Fruit fly (Drosophila melanogaster) whole organism, embryonic: Measurements from ENCODE around the gene CG7362.
A peak's percentile ranks its signal among the peaks of the same experiment; 100 is the strongest.

Source experiments
- Abd-B ChIP-seq: fragments of 200-800 bp; sonication (Bioruptor generic); optimal IDR thresholded peaks from 2 replicates; lab custom pipeline; 2018; ENCODE audit warnings: missing biosample characterization, mild to moderate bottlenecking, missing genetic modification characterization, moderate library complexity
- Adf1 ChIP-seq: fragments of 200-800 bp; sonication (Bioruptor generic); IDR thresholded peaks from 2 replicates; pipeline ENCODE4 v1.3.6; 2022; ENCODE audit warnings: missing biosample characterization, missing genetic modification characterization
- CG11504 ChIP-seq: fragments of 200-800 bp; sonication (Bioruptor generic); optimal IDR thresholded peaks from 3 replicates; lab custom pipeline; 2019; ENCODE audit warnings: missing biosample characterization, mild to moderate bottlenecking, missing genetic modification characterization, moderate library complexity
- CG11560 ChIP-seq: fragments of 200-800 bp; sonication (Bioruptor generic); IDR thresholded peaks from 3 replicates; pipeline ENCODE4 v1.3.6; 2022; ENCODE audit warnings: missing biosample characterization, missing genetic modification characterization
- CG12071 ChIP-seq: fragments of 200-800 bp; sonication (Bioruptor generic); optimal IDR thresholded peaks from 3 replicates; lab custom pipeline; 2018; ENCODE audit warnings: missing biosample characterization, mild to moderate bottlenecking, missing genetic modification characterization
- CG12391 ChIP-seq: fragments of 200-800 bp; sonication (Bioruptor generic); optimal IDR thresholded peaks from 3 replicates; lab custom pipeline; 2018; ENCODE audit warnings: missing biosample characterization, mild to moderate bottlenecking, missing genetic modification characterization, moderate library complexity
- CG14050 ChIP-seq: fragments of 200-800 bp; sonication (Bioruptor generic); IDR thresholded peaks from 3 replicates; pipeline ENCODE4 v1.3.6; 2022; ENCODE audit warnings: missing biosample characterization, missing genetic modification characterization
- CG1603 ChIP-seq: fragments of 200-800 bp; sonication (Bioruptor generic); optimal IDR thresholded peaks from 2 replicates; lab custom pipeline; 2019; ENCODE audit warnings: missing biosample characterization, mild to moderate bottlenecking, missing genetic modification characterization, moderate library complexity
- CG2712 ChIP-seq: fragments of 200-800 bp; optimal IDR thresholded peaks from 3 replicates; lab custom pipeline; 2019; ENCODE audit warnings: missing biosample characterization, mild to moderate bottlenecking, missing genetic modification characterization, moderate library complexity
- CG2875 ChIP-seq: fragments of 200-800 bp; sonication (Bioruptor generic); optimal IDR thresholded peaks from 2 replicates; lab custom pipeline; 2017; ENCODE audit warnings: missing biosample characterization, mild to moderate bottlenecking, missing genetic modification characterization, missing genetic modification reagents
- CG30431 ChIP-seq: fragments of 200-800 bp; sonication (Bioruptor generic); optimal IDR thresholded peaks from 2 replicates; lab custom pipeline; 2017; ENCODE audit warnings: missing biosample characterization, missing genetic modification characterization
- CG3065 ChIP-seq: fragments of 200-800 bp; sonication (Bioruptor generic); optimal IDR thresholded peaks from 2 replicates; lab custom pipeline; 2016; ENCODE audit warnings: missing biosample characterization, missing genetic modification characterization
- CG32767 ChIP-seq: fragments of 200-800 bp; sonication (Bioruptor generic); IDR thresholded peaks from 2 replicates; pipeline ENCODE4 v1.3.6; 2022; ENCODE audit warnings: missing biosample characterization, missing genetic modification characterization
- CG3281 ChIP-seq: fragments of 200-800 bp; sonication (Bioruptor generic); optimal IDR thresholded peaks from 3 replicates; lab custom pipeline; 2017; ENCODE audit warnings: missing biosample characterization, mild to moderate bottlenecking, missing genetic modification characterization
- CG7372 ChIP-seq: fragments of 200-800 bp; sonication (Bioruptor generic); IDR thresholded peaks from 2 replicates; pipeline ENCODE4 v1.3.6; 2022; ENCODE audit warnings: missing biosample characterization, missing genetic modification characterization
- CG8281 ChIP-seq: fragments of 200-800 bp; sonication (Bioruptor generic); optimal IDR thresholded peaks from 2 replicates; lab custom pipeline; 2018; ENCODE audit warnings: missing biosample characterization, mild to moderate bottlenecking, missing genetic modification characterization, moderate library complexity
- CG8359 ChIP-seq: fragments of 200-800 bp; sonication (Bioruptor generic); optimal IDR thresholded peaks from 2 replicates; lab custom pipeline; 2017; ENCODE audit warnings: missing biosample characterization, mild to moderate bottlenecking, missing genetic modification characterization, borderline replicate concordance
- CG8388 ChIP-seq: fragments of 200-800 bp; sonication (Bioruptor generic); optimal IDR thresholded peaks from 2 replicates; lab custom pipeline; 2019; ENCODE audit warnings: missing biosample characterization, mild to moderate bottlenecking, missing genetic modification characterization, moderate library complexity
- CG9609 ChIP-seq: fragments of 200-800 bp; sonication (Bioruptor generic); optimal IDR thresholded peaks from 3 replicates; lab custom pipeline; 2016; ENCODE audit warnings: missing biosample characterization, missing genetic modification characterization
- CrebB ChIP-seq: fragments of 200-800 bp; sonication (Bioruptor generic); optimal IDR thresholded peaks from 3 replicates; lab custom pipeline; 2018; ENCODE audit warnings: missing biosample characterization, mild to moderate bottlenecking, missing genetic modification characterization
- Dip2 ChIP-seq: fragments of 200-800 bp; sonication (Bioruptor generic); IDR thresholded peaks from 2 replicates; pipeline ENCODE4 v1.3.6; 2022; ENCODE audit warnings: missing biosample characterization, missing genetic modification characterization
- Dref ChIP-seq: fragments of 200-800 bp; sonication (Bioruptor generic); IDR thresholded peaks from 2 replicates; pipeline ENCODE4 v1.3.6; 2022; ENCODE audit warnings: missing biosample characterization, missing genetic modification characterization
- Drgx ChIP-seq: fragments of 200-800 bp; sonication (Bioruptor generic); IDR thresholded peaks from 2 replicates; pipeline ENCODE4 v1.3.6; 2022; ENCODE audit warnings: missing biosample characterization, missing genetic modification characterization
- Ets65A ChIP-seq: fragments of 200-800 bp; sonication (Bioruptor generic); peaks from one replicate; lab custom pipeline; 2016; ENCODE audit warnings: missing biosample characterization, missing genetic modification characterization
- Hr51 ChIP-seq, 2 experiments: fragments of 200-800 bp; sonication (Bioruptor generic); optimal IDR thresholded peaks; 2 replicates in 1 of 2; 3 replicates in 1 of 2; lab custom pipeline; 2016 to 2018; ENCODE audit warnings: missing biosample characterization in 2 of 2, missing genetic modification characterization in 2 of 2, mild to moderate bottlenecking in 1 of 2, moderate library complexity in 1 of 2
- Mes4 ChIP-seq: fragments of 200-800 bp; sonication (Bioruptor generic); optimal IDR thresholded peaks from 2 replicates; lab custom pipeline; 2016; ENCODE audit warnings: missing biosample characterization, missing genetic modification characterization
- Oli ChIP-seq: fragments of 200-800 bp; sonication (Bioruptor generic); optimal IDR thresholded peaks from 2 replicates; lab custom pipeline; 2018; ENCODE audit warnings: missing biosample characterization, mild to moderate bottlenecking, missing genetic modification characterization, moderate library complexity
- Pdp1 ChIP-seq, 2 experiments: fragments of 200-800 bp; sonication (Bioruptor generic); optimal IDR thresholded peaks; 3 replicates each; lab custom pipeline; 2016; ENCODE audit warnings: missing biosample characterization in 2 of 2, missing genetic modification characterization in 2 of 2, mild to moderate bottlenecking in 1 of 2, moderate library complexity in 1 of 2
- Six4 ChIP-seq: fragments of 200-800 bp; sonication (Bioruptor generic); optimal IDR thresholded peaks from 2 replicates; lab custom pipeline; 2016; ENCODE audit warnings: missing biosample characterization, missing genetic modification characterization
- Sox102F ChIP-seq: fragments of 200-800 bp; sonication (Bioruptor generic); optimal IDR thresholded peaks from 2 replicates; lab custom pipeline; 2018; ENCODE audit warnings: missing biosample characterization, mild to moderate bottlenecking, missing genetic modification characterization, moderate library complexity
- Usf ChIP-seq: fragments of 200-800 bp; sonication (Bioruptor generic); optimal IDR thresholded peaks from 2 replicates; lab custom pipeline; 2017; ENCODE audit warnings: missing genotype, missing biosample characterization, missing genetic modification characterization
- ash1 ChIP-seq: fragments of 200-800 bp; sonication (Bioruptor generic); optimal IDR thresholded peaks from 2 replicates; lab custom pipeline; 2018; ENCODE audit warnings: missing biosample characterization, mild to moderate bottlenecking, missing genetic modification characterization
- ato ChIP-seq: fragments of 200-800 bp; sonication (Bioruptor generic); IDR thresholded peaks from 2 replicates; pipeline ENCODE4 v1.3.6; 2022; ENCODE audit warnings: missing biosample characterization, missing genetic modification characterization; ENCODE audit not compliant: partially characterized antibody
- br ChIP-seq: fragments of >200 bp; optimal IDR thresholded peaks from 2 replicates; lab custom pipeline; 2017
- dpn ChIP-seq, 2 experiments: fragments of 200-800 bp; sonication (Bioruptor generic); optimal IDR thresholded peaks; 3 replicates each; lab custom pipeline; 2016; ENCODE audit warnings: missing biosample characterization in 2 of 2, missing genetic modification characterization in 2 of 2
- emc ChIP-seq: fragments of 200-800 bp; sonication (Bioruptor generic); optimal IDR thresholded peaks from 2 replicates; lab custom pipeline; 2016; ENCODE audit warnings: missing biosample characterization, missing genetic modification characterization
- gem ChIP-seq: fragments of 200-800 bp; sonication (Bioruptor generic); optimal IDR thresholded peaks from 2 replicates; lab custom pipeline; 2019; ENCODE audit warnings: missing biosample characterization, mild to moderate bottlenecking, missing genetic modification characterization, moderate library complexity
- hb ChIP-seq: fragments of 200-800 bp; sonication (Bioruptor generic); IDR thresholded peaks from 3 replicates; pipeline ENCODE4 v1.3.6; 2022; ENCODE audit warnings: missing biosample characterization, missing genetic modification characterization; ENCODE audit not compliant: partially characterized antibody
- kay ChIP-seq: fragments of 200-800 bp; sonication (Bioruptor generic); optimal IDR thresholded peaks from 2 replicates; lab custom pipeline; 2016; ENCODE audit warnings: missing biosample characterization, missing genetic modification characterization
- lilli ChIP-seq: fragments of 200-800 bp; sonication (Bioruptor generic); optimal IDR thresholded peaks from 3 replicates; lab custom pipeline; 2016; ENCODE audit warnings: missing biosample characterization, missing genetic modification characterization
- mam ChIP-seq: fragments of 200-800 bp; sonication (Bioruptor generic); optimal IDR thresholded peaks from 3 replicates; lab custom pipeline; 2016; ENCODE audit warnings: missing biosample characterization, missing genetic modification characterization
- pb ChIP-seq: fragments of 200-800 bp; sonication (Bioruptor generic); optimal IDR thresholded peaks from 3 replicates; lab custom pipeline; 2016; ENCODE audit warnings: missing biosample characterization, missing genetic modification characterization
- psq ChIP-seq: fragments of 200-800 bp; sonication (Bioruptor generic); optimal IDR thresholded peaks from 2 replicates; lab custom pipeline; 2017; ENCODE audit warnings: missing biosample characterization, missing genetic modification characterization
- salm ChIP-seq: fragments of 200-800 bp; sonication (Bioruptor generic); optimal IDR thresholded peaks from 2 replicates; lab custom pipeline; 2018; ENCODE audit warnings: missing biosample characterization, mild to moderate bottlenecking, missing genetic modification characterization
- sc ChIP-seq, 3 experiments: fragments of >200 bp in 2 of 3; fragments of 200-800 bp in 1 of 3; sonication (Bioruptor generic) in 1 of 3; optimal IDR thresholded peaks; 2 replicates in 2 of 3; 3 replicates in 1 of 3; lab custom pipeline; 2017; ENCODE audit warnings: mild to moderate bottlenecking in 1 of 3, missing biosample characterization in 1 of 3, missing genetic modification characterization in 1 of 3, missing genetic modification reagents in 1 of 3
- sens ChIP-seq: fragments of 200-800 bp; sonication (Bioruptor generic); peaks from one replicate; lab custom pipeline; 2016; ENCODE audit warnings: missing biosample characterization, missing genetic modification characterization

CG7362 gene

dm6 chr3R:14761060-14761459, 6.8 kb upstream of the CG7362 start:
- TF ChIP-seq Oli (tag; lab: Kevin White, UChicago) = peak; percentile 9
- TF ChIP-seq Mes4 (GFP tag; lab: Kevin White, UChicago) = no peak
- TF ChIP-seq Usf = no peak
- TF ChIP-seq CG2712 = no peak
- TF ChIP-seq Hr51 (GFP tag; optimal IDR thresholded peaks at IDR 0.05; lab: Kevin White, UChicago) = peak in 1 of 2 experiments; percentile 18
- no peak for TF ChIP-seq dpn (GFP tag; optimal IDR thresholded peaks at IDR 0.05; lab: Kevin White, UChicago)
- TF ChIP-seq gem = peak; percentile 4
- peak; percentile 3 for TF ChIP-seq CG11504 (tag; lab: Kevin White, UChicago)
- no peak for TF ChIP-seq Pdp1 (GFP tag; optimal IDR thresholded peaks at IDR 0.05; lab: Kevin White, UChicago)
- peak; percentile 10 for TF ChIP-seq CG1603 (tag; lab: Kevin White, UChicago)
- no peak for TF ChIP-seq CG9609 (GFP tag; lab: Kevin White, UChicago)
- no peak for TF ChIP-seq mam (GFP tag; lab: Kevin White, UChicago)
- no peak for TF ChIP-seq CG7372 (GFP tag; lab: Robert Waterston, UW)
- no peak for TF ChIP-seq CG3281 (GFP tag; lab: Kevin White, UChicago)
- TF ChIP-seq kay (GFP tag; lab: Kevin White, UChicago) = no peak
- no peak for TF ChIP-seq CG12071 (GFP tag; lab: Kevin White, UChicago)
- TF ChIP-seq sens (GFP tag; lab: Kevin White, UChicago) = peak; percentile 26
- no peak for TF ChIP-seq lilli (GFP tag; lab: Kevin White, UChicago)
- TF ChIP-seq Dref (GFP tag; lab: Robert Waterston, UW) = no peak
- no peak for TF ChIP-seq sc (optimal IDR thresholded peaks at IDR 0.05; lab: Kevin White, UChicago)
- TF ChIP-seq sc (GFP tag; optimal IDR thresholded peaks at IDR 0.05; lab: Kevin White, UChicago) = no peak
- TF ChIP-seq hb (GFP tag; lab: Robert Waterston, UW) = no peak
- TF ChIP-seq CG12391 (tag; lab: Kevin White, UChicago) = no peak
- TF ChIP-seq CG3065 (GFP tag; lab: Kevin White, UChicago) = no peak
- TF ChIP-seq Ets65A = no peak
- TF ChIP-seq CG30431 (GFP tag; lab: Kevin White, UChicago) = no peak
- no peak for TF ChIP-seq CG14050 (GFP tag; lab: Robert Waterston, UW)
- TF ChIP-seq ash1 = no peak
- TF ChIP-seq Six4 (GFP tag; lab: Kevin White, UChicago) = no peak
- TF ChIP-seq pb = no peak
- peak; percentile 37 for TF ChIP-seq Drgx (GFP tag; lab: Robert Waterston, UW)
- TF ChIP-seq br (lab: Kevin White, UChicago) = no peak
- TF ChIP-seq Abd-B (GFP tag; lab: Kevin White, UChicago) = no peak
- no peak for TF ChIP-seq salm
- no peak for TF ChIP-seq CG11560 (tag; lab: Robert Waterston, UW)
- peak; percentile 28 for TF ChIP-seq Sox102F (GFP tag; lab: Kevin White, UChicago)
- no peak for TF ChIP-seq CrebB
- TF ChIP-seq psq (GFP tag; lab: Kevin White, UChicago) = no peak
- no peak for TF ChIP-seq Adf1 (GFP tag; lab: Robert Waterston, UW)
- no peak for TF ChIP-seq CG32767
- TF ChIP-seq ato (GFP tag; lab: Robert Waterston, UW) = no peak
- no peak for TF ChIP-seq CG8359 (GFP tag; lab: Kevin White, UChicago)
- no peak for TF ChIP-seq CG8281 (tag; lab: Kevin White, UChicago)
- TF ChIP-seq CG8388 (GFP tag; lab: Kevin White, UChicago) = no peak
- no peak for TF ChIP-seq emc
- TF ChIP-seq CG2875 (GFP tag; lab: Kevin White, UChicago) = no peak
- TF ChIP-seq Dip2 (GFP tag; lab: Robert Waterston, UW) = no peak
